Fruit fly (Drosophila melanogaster) whole organism, prepupa: ENCODE data around the gene CG13053.

Experiments used
- Blimp-1 ChIP-seq: fragments of 200-800 bp; sonication (Bioruptor generic); optimal IDR thresholded peaks from 3 replicates; lab custom pipeline; 2017; ENCODE audit warnings: missing biosample characterization, missing genetic modification characterization, mild to moderate bottlenecking, moderate library complexity, missing genetic modification reagents
- CG11762 ChIP-seq: fragments of 200-800 bp; sonication (Bioruptor generic); optimal IDR thresholded peaks from 3 replicates; lab custom pipeline; 2016; ENCODE audit warnings: missing biosample characterization, missing genetic modification characterization; ENCODE audit not compliant: insufficient read depth
- CG16779 ChIP-seq: fragments of 200-800 bp; sonication (Bioruptor generic); optimal IDR thresholded peaks from 3 replicates; lab custom pipeline; 2017; ENCODE audit warnings: missing biosample characterization, mild to moderate bottlenecking, missing genetic modification characterization
- CG32006 ChIP-seq: fragments of 200-800 bp; sonication (Bioruptor generic); optimal IDR thresholded peaks from 3 replicates; lab custom pipeline; 2017; ENCODE audit warnings: missing biosample characterization, mild to moderate bottlenecking, missing genetic modification characterization
- CG4318 ChIP-seq: fragments of 200-800 bp; sonication (Bioruptor generic); optimal IDR thresholded peaks from 3 replicates; lab custom pipeline; 2017; ENCODE audit warnings: missing biosample characterization, mild to moderate bottlenecking, missing genetic modification characterization
- CG8632 ChIP-seq: fragments of 200-800 bp; sonication (Bioruptor generic); optimal IDR thresholded peaks from 3 replicates; lab custom pipeline; 2016; ENCODE audit warnings: missing biosample characterization, missing genetic modification characterization
- Gug ChIP-seq: fragments of 200-800 bp; sonication (Bioruptor generic); IDR thresholded peaks from 2 replicates; pipeline ENCODE4 v1.3.6; 2022; ENCODE audit warnings: missing biosample characterization, missing genetic modification characterization
- Lpt ChIP-seq: fragments of 200-800 bp; sonication (Bioruptor generic); optimal IDR thresholded peaks from 3 replicates; lab custom pipeline; 2016; ENCODE audit warnings: missing biosample characterization, missing genetic modification characterization
- Met ChIP-seq: fragments of 200-800 bp; sonication (Bioruptor generic); optimal IDR thresholded peaks from 3 replicates; lab custom pipeline; 2016; ENCODE audit warnings: missing biosample characterization, missing genetic modification characterization
- acj6 ChIP-seq: fragments of 200-800 bp; sonication (Bioruptor generic); optimal IDR thresholded peaks from 3 replicates; lab custom pipeline; 2016; ENCODE audit warnings: missing biosample characterization, missing genetic modification characterization
- fkh ChIP-seq: fragments of 200-800 bp; sonication (Bioruptor generic); optimal IDR thresholded peaks from 3 replicates; lab custom pipeline; 2017; ENCODE audit warnings: missing biosample characterization, mild to moderate bottlenecking, missing genetic modification characterization, moderate library complexity

DNA sequence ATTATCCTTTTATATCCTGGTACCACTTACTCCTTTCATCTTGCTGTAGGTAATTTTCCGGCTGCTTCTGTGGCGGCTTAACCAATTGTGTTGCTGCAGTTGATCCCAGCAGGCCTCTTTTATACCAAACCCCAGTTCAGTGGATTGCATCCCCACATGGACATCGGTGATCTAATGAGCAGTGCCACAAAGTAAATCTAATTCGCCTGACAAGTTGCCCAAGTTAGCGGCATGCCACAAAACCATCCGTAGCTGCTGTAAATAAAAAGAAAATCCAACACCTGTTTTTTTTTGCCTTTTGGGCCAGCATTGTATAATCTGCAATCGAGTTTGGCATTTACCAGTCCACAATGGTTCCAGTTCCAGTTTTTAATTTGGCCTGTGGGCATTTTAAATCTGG is 19.6 kb upstream of the CG13053 start, which contains the start of gene CG13050:
- TF ChIP-seq CG4318 = no peak
- no peak for TF ChIP-seq CG32006 (GFP tag; lab: Kevin White, UChicago)
- TF ChIP-seq CG8632 (GFP tag; lab: Kevin White, UChicago) = no peak
- TF ChIP-seq Blimp-1 (GFP tag; lab: Kevin White, UChicago) = no peak
- no peak for TF ChIP-seq Gug (GFP tag; lab: Robert Waterston, UW)
- TF ChIP-seq fkh = no peak
- no peak for TF ChIP-seq Lpt (GFP tag; lab: Kevin White, UChicago)
- no peak for TF ChIP-seq Met (GFP tag; lab: Kevin White, UChicago)
- no peak for TF ChIP-seq CG11762
- TF ChIP-seq acj6 (GFP tag; lab: Kevin White, UChicago) = no peak
- TF ChIP-seq CG16779 (tag; lab: Kevin White, UChicago) = no peak
